Worm (Caenorhabditis elegans) whole organism, L1 larva: ENCODE data around the gene gpa-6.
A peak's percentile ranks its signal among the peaks of the same experiment; 100 is the strongest.

Experiments used
- C16A3.4 ChIP-seq: fragments of 150-350 bp; optimal IDR thresholded peaks from 2 replicates; lab custom pipeline; 2014; ENCODE audit warnings: missing biosample characterization, missing genetic modification characterization
- F16B12.6 ChIP-seq: fragments of 150-350 bp; optimal IDR thresholded peaks from 2 replicates; lab custom pipeline; 2014; ENCODE audit warnings: missing biosample characterization, missing genetic modification characterization
- Y116A8C.19 ChIP-seq: sonication (generic microtip); optimal IDR thresholded peaks from 2 replicates; lab custom pipeline; 2016; ENCODE audit warnings: missing compliant biosample characterization, missing genetic modification characterization, borderline replicate concordance
- ama-1 ChIP-seq: fragments of 150-350 bp; optimal IDR thresholded peaks from 2 replicates; lab custom pipeline; 2014
- blmp-1 ChIP-seq: fragments of 150-350 bp; optimal IDR thresholded peaks from 2 replicates; lab custom pipeline; 2014; ENCODE audit warnings: missing biosample characterization, missing genetic modification characterization
- dsc-1 ChIP-seq: sonication (generic microtip); optimal IDR thresholded peaks from 2 replicates; lab custom pipeline; 2016; ENCODE audit warnings: mild to moderate bottlenecking, missing genetic modification characterization, missing compliant biosample characterization
- efl-1 ChIP-seq, 4 experiments: fragments of 150-350 bp; optimal IDR thresholded peaks in 3 of 4; peaks in 1 of 4; 1 replicate in 1 of 4; 2 replicates in 3 of 4; lab custom pipeline; 2014; ENCODE audit warnings: missing biosample characterization in 2 of 4, missing genetic modification characterization in 2 of 4, missing genetic modification reagents in 2 of 4
- efl-3 ChIP-seq: fragments of 200-800 bp; sonication (Bioruptor generic); optimal IDR thresholded peaks from 2 replicates; lab custom pipeline; 2018; ENCODE audit warnings: mild to moderate bottlenecking, missing genetic modification characterization, missing compliant biosample characterization
- egl-13 ChIP-seq: sonication (generic microtip); optimal IDR thresholded peaks from 2 replicates; lab custom pipeline; 2016; ENCODE audit warnings: missing genotype, missing genetic modification reagents, missing genetic modification characterization, missing compliant biosample characterization
- egl-27 ChIP-seq, 2 experiments: fragments of 150-350 bp in 1 of 2; sonication (generic microtip); optimal IDR thresholded peaks; 3 replicates each; lab custom pipeline; 2017 to 2018; ENCODE audit warnings: missing biosample characterization in 2 of 2, missing genetic modification characterization in 2 of 2, missing genetic modification reagents in 2 of 2
- elt-2 ChIP-seq: sonication (generic microtip); optimal IDR thresholded peaks from 2 replicates; lab custom pipeline; 2016; ENCODE audit warnings: missing genetic modification characterization, mild to moderate bottlenecking, inconsistent platforms, missing compliant biosample characterization, missing genetic modification reagents
- elt-3 ChIP-seq, 6 experiments: fragments of 150-350 bp in 1 of 6; sonication (generic microtip); optimal IDR thresholded peaks; 2 replicates each; lab custom pipeline; 2017 to 2018; ENCODE audit warnings: missing biosample characterization in 6 of 6, missing genetic modification characterization in 6 of 6, inconsistent platforms in 1 of 6
- ets-5 ChIP-seq: fragments of 200-800 bp; sonication (Bioruptor generic); IDR thresholded peaks from 2 replicates; pipeline ENCODE4 v1.3.6; 2022; ENCODE audit warnings: missing genetic modification characterization, missing compliant biosample characterization
- grh-1 ChIP-seq: fragments of 200-800 bp; sonication (Bioruptor generic); IDR thresholded peaks from 2 replicates; pipeline ENCODE4 v1.3.6; 2022; ENCODE audit warnings: missing genetic modification reagents, missing genetic modification characterization, missing compliant biosample characterization
- hlh-17 ChIP-seq: fragments of 200-800 bp; sonication (Bioruptor generic); optimal IDR thresholded peaks from 2 replicates; lab custom pipeline; 2018; ENCODE audit warnings: missing genetic modification characterization, mild to moderate bottlenecking, missing compliant biosample characterization, moderate library complexity, borderline replicate concordance
- hlh-4 ChIP-seq: sonication (generic microtip); optimal IDR thresholded peaks from 2 replicates; lab custom pipeline; 2016; ENCODE audit warnings: mild to moderate bottlenecking, missing genetic modification characterization, missing compliant biosample characterization
- hpl-2 ChIP-seq: fragments of 150-350 bp; optimal IDR thresholded peaks from 2 replicates; lab custom pipeline; 2014; ENCODE audit warnings: missing biosample characterization, missing genetic modification reagents, missing genetic modification characterization
- irx-1 ChIP-seq: sonication (generic microtip); optimal IDR thresholded peaks from 2 replicates; lab custom pipeline; 2016; ENCODE audit warnings: missing genetic modification characterization, missing compliant biosample characterization
- jun-1 ChIP-seq: fragments of 150-350 bp; optimal IDR thresholded peaks from 2 replicates; lab custom pipeline; 2014; ENCODE audit warnings: missing biosample characterization, missing genetic modification reagents, missing genetic modification characterization
- lin-14 ChIP-seq: fragments of 200-800 bp; sonication (Bioruptor generic); optimal IDR thresholded peaks from 2 replicates; lab custom pipeline; 2018; ENCODE audit warnings: mild to moderate bottlenecking, missing genetic modification characterization, moderate library complexity, missing compliant biosample characterization
- lin-15B ChIP-seq: fragments of 150-350 bp; sonication (generic microtip); optimal IDR thresholded peaks from 3 replicates; lab custom pipeline; 2014; ENCODE audit warnings: missing biosample characterization, missing genetic modification characterization
- lin-35 ChIP-seq, 2 experiments: fragments of 150-350 bp; optimal IDR thresholded peaks; 2 replicates each; lab custom pipeline; 2014; ENCODE audit warnings: missing biosample characterization in 2 of 2, missing genetic modification characterization in 2 of 2, missing genetic modification reagents in 2 of 2
- lir-3 ChIP-seq: sonication (generic microtip); optimal IDR thresholded peaks from 2 replicates; lab custom pipeline; 2016; ENCODE audit warnings: mild to moderate bottlenecking, missing genetic modification characterization, moderate library complexity, missing compliant biosample characterization; ENCODE audit not compliant: poor library complexity
- nhr-20 ChIP-seq: sonication (generic microtip); optimal IDR thresholded peaks from 2 replicates; lab custom pipeline; 2016; ENCODE audit warnings: mild to moderate bottlenecking, missing genetic modification characterization, missing compliant biosample characterization
- nhr-237 ChIP-seq: fragments of 150-350 bp; optimal IDR thresholded peaks from 2 replicates; lab custom pipeline; 2014; ENCODE audit warnings: missing biosample characterization, missing genetic modification characterization
- nhr-28 ChIP-seq: fragments of 150-350 bp; optimal IDR thresholded peaks from 2 replicates; lab custom pipeline; 2014; ENCODE audit warnings: missing biosample characterization, missing genetic modification characterization
- nhr-47 ChIP-seq: sonication (generic microtip); optimal IDR thresholded peaks from 2 replicates; lab custom pipeline; 2016; ENCODE audit warnings: mild to moderate bottlenecking, missing genetic modification characterization, moderate library complexity, missing compliant biosample characterization
- nhr-71 ChIP-seq: sonication (generic microtip); optimal IDR thresholded peaks from 2 replicates; lab custom pipeline; 2016; ENCODE audit warnings: mild to moderate bottlenecking, missing genetic modification characterization, moderate library complexity, missing compliant biosample characterization
- nhr-77 ChIP-seq: fragments of 150-350 bp; optimal IDR thresholded peaks from 2 replicates; lab custom pipeline; 2014; ENCODE audit warnings: missing biosample characterization, missing genetic modification characterization
- nhr-85 ChIP-seq: sonication (generic microtip); peaks from one replicate; lab custom pipeline; 2016; ENCODE audit warnings: missing genetic modification characterization, inconsistent platforms, missing compliant biosample characterization
- nhr-90 ChIP-seq: sonication (generic microtip); optimal IDR thresholded peaks from 2 replicates; lab custom pipeline; 2016; ENCODE audit warnings: mild to moderate bottlenecking, missing genetic modification characterization, missing compliant biosample characterization; ENCODE audit not compliant: poor library complexity
- pax-3 ChIP-seq: fragments of 200-800 bp; sonication (Bioruptor generic); optimal IDR thresholded peaks from 2 replicates; lab custom pipeline; 2018; ENCODE audit warnings: mild to moderate bottlenecking, missing genetic modification characterization, moderate library complexity, missing compliant biosample characterization
- rnt-1 ChIP-seq: sonication (generic microtip); optimal IDR thresholded peaks from 2 replicates; lab custom pipeline; 2016; ENCODE audit warnings: mild to moderate bottlenecking, missing genetic modification characterization, moderate library complexity, missing compliant biosample characterization
- skn-1 ChIP-seq: fragments of 150-350 bp; optimal IDR thresholded peaks from 2 replicates; lab custom pipeline; 2014; ENCODE audit warnings: missing biosample characterization, missing genetic modification characterization
- snpc-4 ChIP-seq: fragments of 150-350 bp; optimal IDR thresholded peaks from 2 replicates; lab custom pipeline; 2014; ENCODE audit warnings: missing biosample characterization, missing genetic modification characterization
- sox-4 ChIP-seq: sonication (generic microtip); optimal IDR thresholded peaks from 2 replicates; lab custom pipeline; 2016; ENCODE audit warnings: missing genetic modification characterization, missing compliant biosample characterization
- tbx-2 ChIP-seq: sonication (generic microtip); optimal IDR thresholded peaks from 2 replicates; lab custom pipeline; 2016; ENCODE audit warnings: missing genetic modification characterization, missing compliant biosample characterization
- unc-130 ChIP-seq: fragments of 150-350 bp; optimal IDR thresholded peaks from 2 replicates; lab custom pipeline; 2017; ENCODE audit warnings: missing biosample characterization, missing genetic modification characterization, inconsistent platforms
- unc-30 ChIP-seq: sonication (generic microtip); optimal IDR thresholded peaks from 2 replicates; lab custom pipeline; 2017; ENCODE audit warnings: missing biosample characterization, missing genetic modification characterization
- unc-86 ChIP-seq: sonication (generic microtip); optimal IDR thresholded peaks from 2 replicates; lab custom pipeline; 2016; ENCODE audit warnings: missing genetic modification characterization, missing compliant biosample characterization
- vab-15 ChIP-seq: sonication (generic microtip); optimal IDR thresholded peaks from 2 replicates; lab custom pipeline; 2017; ENCODE audit warnings: missing genotype, mild to moderate bottlenecking, missing genetic modification characterization, missing compliant biosample characterization
- xbp-1 ChIP-seq: sonication (generic microtip); optimal IDR thresholded peaks from 2 replicates; lab custom pipeline; 2016; ENCODE audit warnings: missing genetic modification characterization, missing compliant biosample characterization
- ztf-11 ChIP-seq, 2 experiments: sonication (generic microtip); optimal IDR thresholded peaks; 2 replicates each; lab custom pipeline; 2016 to 2017; ENCODE audit warnings: missing genetic modification characterization in 2 of 2, missing biosample characterization in 1 of 2, missing compliant biosample characterization in 1 of 2
- ztf-4 ChIP-seq: fragments of 150-350 bp; optimal IDR thresholded peaks from 2 replicates; lab custom pipeline; 2014; ENCODE audit warnings: missing biosample characterization, missing genetic modification characterization

Gene gpa-6

DNA sequence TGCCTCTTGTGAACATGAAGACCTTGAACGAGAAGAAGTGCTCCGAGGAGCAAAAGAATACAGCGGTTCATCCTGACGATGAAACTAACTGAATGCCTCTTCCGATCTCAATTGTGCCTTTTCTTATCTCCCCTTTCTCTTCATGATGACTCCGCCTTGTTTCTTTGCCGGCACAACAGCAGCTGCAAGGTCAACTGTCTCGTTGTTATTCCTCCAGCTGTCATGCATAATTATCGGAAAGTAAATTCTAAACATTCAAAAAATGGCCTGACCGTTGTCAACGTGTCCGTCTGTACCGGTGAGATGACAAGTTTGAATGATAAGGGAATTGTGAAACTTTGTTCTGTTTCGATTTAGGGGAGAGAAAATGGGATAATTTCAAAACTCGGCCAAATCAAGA is 30.3 kb downstream of the gpa-6 start, which contains the start of gene asp-4 (continued):
- TF ChIP-seq pax-3 (tag; lab: Kevin White, UChicago): no peak

- TF ChIP-seq unc-86 (tag; lab: Kevin White, UChicago) (no peak), nhr-28 (tag; lab: Kevin White, UChicago) (no peak), efl-3 (no peak), nhr-77 (tag; lab: Kevin White, UChicago) (no peak), ets-5 (no peak), Y116A8C.19 (no peak), unc-30 (tag; lab: Kevin White, UChicago) (no peak), ztf-4 (tag; lab: Kevin White, UChicago) (no peak), egl-27 (tag; optimal IDR thresholded peaks at IDR 0.05; lab: Kevin White, UChicago) (no peak), hlh-17 (GFP tag; lab: Kevin White, UChicago) (no peak), nhr-47 (tag; lab: Kevin White, UChicago) (no peak), nhr-90 (no peak), C16A3.4 (tag; lab: Kevin White, UChicago) (no peak), rnt-1 (tag; lab: Kevin White, UChicago) (no peak), xbp-1 (tag; lab: Kevin White, UChicago) (no peak), skn-1 (no peak), elt-3 (tag; optimal IDR thresholded peaks at IDR 0.05; lab: Kevin White, UChicago) (no peak)
Observed at ce11 chrX:13223437-13223836, 32.4 kb downstream of the gpa-6 start, which contains the start of gene skr-20. skr-20 (minus strand) TSS chrX:13223537.

ce11 chrX:13224608-13225007 is 33.6 kb downstream of the gpa-6 start, which contains the start of gene skr-19:
skr-19 (minus strand) TSS chrX:13224708.
- no peak for TF ChIP-seq egl-27 (tag; optimal IDR thresholded peaks at IDR 0.05; lab: Kevin White, UChicago)
- TF ChIP-seq lin-15B: no peak
- TF ChIP-seq nhr-90: no peak
- no peak for TF ChIP-seq tbx-2 (tag; lab: Kevin White, UChicago)
- TF ChIP-seq snpc-4 (tag; lab: Kevin White, UChicago): no peak
- no peak for TF ChIP-seq irx-1
- TF ChIP-seq nhr-237: no peak
- TF ChIP-seq F16B12.6 (tag; lab: Kevin White, UChicago): no peak
- TF ChIP-seq nhr-85 (tag; lab: Kevin White, UChicago): no peak
- no peak for TF ChIP-seq rnt-1 (tag; lab: Kevin White, UChicago)

- TF ChIP-seq nhr-71 (tag; lab: Kevin White, UChicago): peak; percentile 19
- TF ChIP-seq lin-14 (GFP tag; lab: Kevin White, UChicago): peak; percentile 47
- TF ChIP-seq ztf-11 (tag; optimal IDR thresholded peaks at IDR 0.05; lab: Kevin White, UChicago): peak in 1 of 2 experiments; percentile 50
- TF ChIP-seq pax-3 (tag; lab: Kevin White, UChicago): peak; percentile 18
- peak; percentile 50 for TF ChIP-seq dsc-1 (tag; lab: Kevin White, UChicago)
- TF ChIP-seq blmp-1: peak; percentile 12
- peak; percentile 14 for TF ChIP-seq sox-4 (tag; lab: Kevin White, UChicago)
- no peak for TF ChIP-seq unc-30 (tag; lab: Kevin White, UChicago)
- TF ChIP-seq lir-3: no peak
- no peak for TF ChIP-seq F16B12.6 (tag; lab: Kevin White, UChicago)
- TF ChIP-seq lin-35 (GFP tag; optimal IDR thresholded peaks at IDR 0.05; lab: Kevin White, UChicago): peak in 1 of 2 experiments; percentile 44
- no peak for TF ChIP-seq irx-1
- TF ChIP-seq egl-13: no peak
- TF ChIP-seq hlh-4 (tag; lab: Kevin White, UChicago): peak; percentile 49
- no peak for TF ChIP-seq hpl-2 (GFP tag; lab: Kevin White, UChicago)
- TF ChIP-seq rnt-1 (tag; lab: Kevin White, UChicago): peak; percentile 35
- peak; percentile 17 for TF ChIP-seq nhr-47 (tag; lab: Kevin White, UChicago)
- no peak for TF ChIP-seq efl-1 (optimal IDR thresholded peaks at IDR 0.05; lab: Kevin White, UChicago)
- TF ChIP-seq efl-1 (GFP tag; optimal IDR thresholded peaks at IDR 0.05 in 1 of 2; lab: Kevin White, UChicago): peak in 1 of 2 experiments; percentile 83
- no peak for TF ChIP-seq xbp-1 (tag; lab: Kevin White, UChicago)
- TF ChIP-seq nhr-85 (tag; lab: Kevin White, UChicago): peak; percentile 75
- peak; percentile 16 for TF ChIP-seq nhr-20 (tag; lab: Kevin White, UChicago)
- no peak for TF ChIP-seq jun-1
- no peak for TF ChIP-seq ama-1
- TF ChIP-seq vab-15 (tag; lab: Kevin White, UChicago): no peak
- TF ChIP-seq unc-130 (tag; lab: Kevin White, UChicago): no peak
- no peak for TF ChIP-seq grh-1 (GFP tag; lab: Robert Waterston, UW)
- peak; percentile 55 for TF ChIP-seq elt-2 (tag; lab: Kevin White, UChicago)
- TF ChIP-seq hlh-17 (GFP tag; lab: Kevin White, UChicago): no peak
- peak; percentile 40 for TF ChIP-seq tbx-2 (tag; lab: Kevin White, UChicago)
Observed at ce11 chrX:13225111-13225905, 34.3 kb downstream of the gpa-6 start.
